Fruit fly (Drosophila melanogaster): Measurements from ENCODE around the gene jp.

jp gene

DNA sequence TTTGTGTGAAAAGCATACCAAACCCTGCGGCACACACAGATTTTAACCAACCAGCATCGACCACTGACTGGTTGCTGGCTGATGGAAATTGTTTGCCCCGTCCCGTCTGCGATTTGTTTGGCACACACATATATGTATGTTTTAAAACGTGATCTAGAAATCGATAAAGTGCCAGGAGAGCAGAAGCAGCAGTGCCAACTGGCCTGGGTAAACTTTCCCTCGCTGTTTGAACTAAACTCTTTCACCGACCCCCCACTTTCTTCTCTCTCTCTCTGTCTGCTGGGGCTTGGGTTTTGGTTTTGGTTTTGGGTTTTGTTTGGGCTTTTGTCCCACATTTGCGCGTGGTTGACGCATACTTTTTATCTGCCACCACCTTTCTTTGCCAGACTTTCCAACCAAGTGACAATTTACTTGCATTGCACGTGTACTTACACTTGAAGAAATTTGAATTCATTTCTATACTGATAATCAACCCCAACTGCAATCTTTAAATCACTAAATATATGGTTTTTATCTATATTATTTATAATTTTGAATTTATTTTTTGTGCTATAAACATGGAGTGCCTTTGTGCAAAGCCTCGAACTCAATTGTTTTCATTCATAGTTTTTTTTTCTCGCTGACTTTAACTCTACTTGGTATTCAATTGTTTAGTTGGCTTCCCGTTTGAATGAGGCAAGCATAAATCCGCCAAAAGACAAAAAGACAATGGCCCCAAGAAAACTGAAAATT is 61.0 kb downstream of the jp start (continued):
- TF ChIP-seq ro (GFP tag; IDR thresholded peaks at IDR 0.05) (no peak), hkb (optimal IDR thresholded peaks at IDR 0.05) (no peak), hkb (GFP tag; IDR thresholded peaks at IDR 0.05) (no peak), zen2 (GFP tag; IDR thresholded peaks at IDR 0.05; ENCODE audit: partially characterized antibody) (no peak), lab (GFP tag; optimal IDR thresholded peaks at IDR 0.05) (peak; percentile 30), CG33213 (GFP tag; optimal IDR thresholded peaks at IDR 0.05) (no peak), Drgx (GFP tag; IDR thresholded peaks at IDR 0.05) (no peak), tll (GFP tag; optimal IDR thresholded peaks at IDR 0.05) (no peak), cg (GFP tag; optimal IDR thresholded peaks at IDR 0.05) (no peak), CG16779 (GFP tag; IDR thresholded peaks at IDR 0.05) (no peak), ash1 (GFP tag; optimal IDR thresholded peaks at IDR 0.05) (no peak), CG11560 (tag; IDR thresholded peaks at IDR 0.05) (no peak), grau (tag; optimal IDR thresholded peaks at IDR 0.05) (peak; percentile 2), sd (tag; optimal IDR thresholded peaks at IDR 0.05) (no peak), Six4 (GFP tag; optimal IDR thresholded peaks at IDR 0.05) (peak; percentile 22), dmrt11E (tag; optimal IDR thresholded peaks at IDR 0.05) (no peak), prd (optimal IDR thresholded peaks at IDR 0.05) (no peak), prd (GFP tag; IDR thresholded peaks at IDR 0.05) (peak; percentile 35; the same call in 1 of the 3 replicates), CG14667 (GFP tag; IDR thresholded peaks at IDR 0.05) (no peak), CG10147 (GFP tag; optimal IDR thresholded peaks at IDR 0.05) (no peak), ranshi (GFP tag; IDR thresholded peaks at IDR 0.05) (no peak), lbe (GFP tag; optimal IDR thresholded peaks at IDR 0.05) (no peak), Side (GFP tag; optimal IDR thresholded peaks at IDR 0.05) (no peak), CG6254 (GFP tag; optimal IDR thresholded peaks at IDR 0.05) (no peak), Sox100B (GFP tag; optimal IDR thresholded peaks at IDR 0.05) (peak; percentile 26), CG9797 (GFP tag; optimal IDR thresholded peaks at IDR 0.05) (no peak), jing (GFP tag; optimal IDR thresholded peaks at IDR 0.05) (no peak), E2f1 (GFP tag; IDR thresholded peaks at IDR 0.05) (no peak), CG10321 (GFP tag; IDR thresholded peaks at IDR 0.05) (no peak), HLHmδ (GFP tag; optimal IDR thresholded peaks at IDR 0.05) (no peak), CG18262 (tag; optimal IDR thresholded peaks at IDR 0.05) (peak; percentile 37), row (GFP tag; IDR thresholded peaks at IDR 0.05) (no peak), fu2 (GFP tag; optimal IDR thresholded peaks at IDR 0.05) (no peak), CG4404 (GFP tag; IDR thresholded peaks at IDR 0.05) (no peak), pho (GFP tag; optimal IDR thresholded peaks at IDR 0.05) (no peak), HHEX (GFP tag; optimal IDR thresholded peaks at IDR 0.05) (peak; percentile 26), pnt (GFP tag; optimal IDR thresholded peaks at IDR 0.05) (no peak), Hsf (GFP tag; optimal IDR thresholded peaks at IDR 0.05) (no peak), CG4820 (GFP tag; optimal IDR thresholded peaks at IDR 0.05) (peak; percentile 6), CG4424 (GFP tag; optimal IDR thresholded peaks at IDR 0.05) (peak; percentile 38), CG2120 (GFP tag; optimal IDR thresholded peaks at IDR 0.05) (no peak), Dek (tag; optimal IDR thresholded peaks at IDR 0.05) (no peak), CG10274 (GFP tag; optimal IDR thresholded peaks at IDR 0.05) (no peak), Spps (tag; optimal IDR thresholded peaks at IDR 0.05) (no peak), Opbp (GFP tag; IDR thresholded peaks at IDR 0.05; ENCODE audit: partially characterized antibody) (no peak), Jarid2 (GFP tag; optimal IDR thresholded peaks at IDR 0.05) (no peak), ken (GFP tag; IDR thresholded peaks at IDR 0.05) (no peak), pfk (GFP tag; optimal IDR thresholded peaks at IDR 0.05) (no peak), TFAM (GFP tag; optimal IDR thresholded peaks at IDR 0.05) (no peak), onecut (GFP tag; IDR thresholded peaks at IDR 0.05) (peak; percentile 93), maf-S (GFP tag; optimal IDR thresholded peaks at IDR 0.05) (no peak)

Data from whole organism, embryonic.